Worm (Caenorhabditis elegans) whole organism, L1 larva: ENCODE measurements around the gene F07F6.8.
A peak's percentile ranks its signal among the peaks of the same experiment; 100 is the strongest.

Experiments used
- C34B4.2 ChIP-seq: sonication (generic microtip); optimal IDR thresholded peaks from 2 replicates; lab custom pipeline; 2017; ENCODE audit warnings: mild to moderate bottlenecking, missing genetic modification characterization, missing compliant biosample characterization
- alr-1 ChIP-seq: fragments of 200-800 bp; sonication (Bioruptor generic); optimal IDR thresholded peaks from 2 replicates; lab custom pipeline; 2018; ENCODE audit warnings: borderline replicate concordance, mild to moderate bottlenecking, missing genetic modification characterization, missing compliant biosample characterization
- aly-2 ChIP-seq: fragments of 150-350 bp; optimal IDR thresholded peaks from 2 replicates; lab custom pipeline; 2014; ENCODE audit warnings: missing biosample characterization, missing genetic modification characterization
- ama-1 ChIP-seq: fragments of 150-350 bp; optimal IDR thresholded peaks from 2 replicates; lab custom pipeline; 2014
- blmp-1 ChIP-seq: fragments of 150-350 bp; optimal IDR thresholded peaks from 2 replicates; lab custom pipeline; 2014; ENCODE audit warnings: missing biosample characterization, missing genetic modification characterization
- ceh-8 ChIP-seq: fragments of 200-800 bp; sonication (Bioruptor generic); optimal IDR thresholded peaks from 2 replicates; lab custom pipeline; 2018; ENCODE audit warnings: mild to moderate bottlenecking, missing genetic modification characterization, moderate library complexity, missing compliant biosample characterization
- ceh-88 ChIP-seq: fragments of 200-800 bp; sonication (Bioruptor generic); IDR thresholded peaks from 2 replicates; pipeline ENCODE4 v1.3.6; 2022; ENCODE audit warnings: missing genetic modification characterization, missing compliant biosample characterization
- ceh-90 ChIP-seq: sonication (generic microtip); optimal IDR thresholded peaks from 2 replicates; lab custom pipeline; 2016; ENCODE audit warnings: missing genetic modification characterization, missing compliant biosample characterization
- ces-1 ChIP-seq: fragments of 150-350 bp; optimal IDR thresholded peaks from 2 replicates; lab custom pipeline; 2014; ENCODE audit warnings: missing biosample characterization, missing genetic modification reagents, missing genetic modification characterization
- dsc-1 ChIP-seq: sonication (generic microtip); optimal IDR thresholded peaks from 2 replicates; lab custom pipeline; 2016; ENCODE audit warnings: mild to moderate bottlenecking, missing genetic modification characterization, missing compliant biosample characterization
- efl-1 ChIP-seq, 4 experiments: fragments of 150-350 bp; optimal IDR thresholded peaks in 3 of 4; peaks in 1 of 4; 1 replicate in 1 of 4; 2 replicates in 3 of 4; lab custom pipeline; 2014; ENCODE audit warnings: missing biosample characterization in 2 of 4, missing genetic modification characterization in 2 of 4, missing genetic modification reagents in 2 of 4
- egl-13 ChIP-seq: sonication (generic microtip); optimal IDR thresholded peaks from 2 replicates; lab custom pipeline; 2016; ENCODE audit warnings: missing genotype, missing genetic modification reagents, missing genetic modification characterization, missing compliant biosample characterization
- egl-27 ChIP-seq, 2 experiments: fragments of 150-350 bp in 1 of 2; sonication (generic microtip); optimal IDR thresholded peaks; 3 replicates each; lab custom pipeline; 2017 to 2018; ENCODE audit warnings: missing biosample characterization in 2 of 2, missing genetic modification characterization in 2 of 2, missing genetic modification reagents in 2 of 2
- ets-5 ChIP-seq: fragments of 200-800 bp; sonication (Bioruptor generic); IDR thresholded peaks from 2 replicates; pipeline ENCODE4 v1.3.6; 2022; ENCODE audit warnings: missing genetic modification characterization, missing compliant biosample characterization
- fkh-10 ChIP-seq: sonication (generic microtip); optimal IDR thresholded peaks from 2 replicates; lab custom pipeline; 2017; ENCODE audit warnings: missing biosample characterization, missing genetic modification reagents, missing genetic modification characterization
- fkh-8 ChIP-seq: sonication (generic microtip); optimal IDR thresholded peaks from 2 replicates; lab custom pipeline; 2016; ENCODE audit warnings: mild to moderate bottlenecking, missing genetic modification characterization, missing compliant biosample characterization
- fos-1 ChIP-seq: fragments of 150-350 bp; optimal IDR thresholded peaks from 2 replicates; lab custom pipeline; 2014; ENCODE audit warnings: missing biosample characterization, missing genetic modification characterization
- grh-1 ChIP-seq: fragments of 200-800 bp; sonication (Bioruptor generic); IDR thresholded peaks from 2 replicates; pipeline ENCODE4 v1.3.6; 2022; ENCODE audit warnings: missing genetic modification reagents, missing genetic modification characterization, missing compliant biosample characterization
- hlh-17 ChIP-seq: fragments of 200-800 bp; sonication (Bioruptor generic); optimal IDR thresholded peaks from 2 replicates; lab custom pipeline; 2018; ENCODE audit warnings: missing genetic modification characterization, mild to moderate bottlenecking, missing compliant biosample characterization, moderate library complexity, borderline replicate concordance
- irx-1 ChIP-seq: sonication (generic microtip); optimal IDR thresholded peaks from 2 replicates; lab custom pipeline; 2016; ENCODE audit warnings: missing genetic modification characterization, missing compliant biosample characterization
- isw-1 ChIP-seq: fragments of 200-800 bp; sonication (Bioruptor generic); IDR thresholded peaks from 2 replicates; pipeline ENCODE4 v1.3.6; 2022; ENCODE audit warnings: missing genetic modification characterization, missing compliant biosample characterization
- lin-14 ChIP-seq: fragments of 200-800 bp; sonication (Bioruptor generic); optimal IDR thresholded peaks from 2 replicates; lab custom pipeline; 2018; ENCODE audit warnings: mild to moderate bottlenecking, missing genetic modification characterization, moderate library complexity, missing compliant biosample characterization
- lin-15B ChIP-seq: fragments of 150-350 bp; sonication (generic microtip); optimal IDR thresholded peaks from 3 replicates; lab custom pipeline; 2014; ENCODE audit warnings: missing biosample characterization, missing genetic modification characterization
- lin-39 ChIP-seq: fragments of 150-350 bp; optimal IDR thresholded peaks from 2 replicates; lab custom pipeline; 2014; ENCODE audit warnings: missing biosample characterization, missing genetic modification reagents, missing genetic modification characterization
- lir-3 ChIP-seq: sonication (generic microtip); optimal IDR thresholded peaks from 2 replicates; lab custom pipeline; 2016; ENCODE audit warnings: mild to moderate bottlenecking, missing genetic modification characterization, moderate library complexity, missing compliant biosample characterization; ENCODE audit not compliant: poor library complexity
- lsy-2 ChIP-seq, 2 experiments: fragments of 150-350 bp; optimal IDR thresholded peaks; 2 replicates each; lab custom pipeline; 2014; ENCODE audit warnings: missing biosample characterization in 2 of 2, missing genetic modification characterization in 2 of 2
- mdl-1 ChIP-seq, 2 experiments: fragments of 150-350 bp; optimal IDR thresholded peaks; 2 replicates each; lab custom pipeline; 2014 to 2017; ENCODE audit warnings: missing biosample characterization in 2 of 2, missing genetic modification characterization in 2 of 2, inconsistent platforms in 1 of 2
- mef-2 ChIP-seq: fragments of 150-350 bp; optimal IDR thresholded peaks from 2 replicates; lab custom pipeline; 2014; ENCODE audit warnings: missing biosample characterization, missing genetic modification characterization
- nhr-11 ChIP-seq: fragments of 150-350 bp; optimal IDR thresholded peaks from 2 replicates; lab custom pipeline; 2014; ENCODE audit warnings: missing biosample characterization, missing genetic modification characterization
- nhr-12 ChIP-seq: sonication (generic microtip); optimal IDR thresholded peaks from 2 replicates; lab custom pipeline; 2017; ENCODE audit warnings: missing biosample characterization, missing genetic modification characterization
- nhr-237 ChIP-seq: fragments of 150-350 bp; optimal IDR thresholded peaks from 2 replicates; lab custom pipeline; 2014; ENCODE audit warnings: missing biosample characterization, missing genetic modification characterization
- nhr-28 ChIP-seq: fragments of 150-350 bp; optimal IDR thresholded peaks from 2 replicates; lab custom pipeline; 2014; ENCODE audit warnings: missing biosample characterization, missing genetic modification characterization
- nhr-47 ChIP-seq: sonication (generic microtip); optimal IDR thresholded peaks from 2 replicates; lab custom pipeline; 2016; ENCODE audit warnings: mild to moderate bottlenecking, missing genetic modification characterization, moderate library complexity, missing compliant biosample characterization
- nhr-77 ChIP-seq: fragments of 150-350 bp; optimal IDR thresholded peaks from 2 replicates; lab custom pipeline; 2014; ENCODE audit warnings: missing biosample characterization, missing genetic modification characterization
- nhr-85 ChIP-seq: sonication (generic microtip); peaks from one replicate; lab custom pipeline; 2016; ENCODE audit warnings: missing genetic modification characterization, inconsistent platforms, missing compliant biosample characterization
- nhr-90 ChIP-seq: sonication (generic microtip); optimal IDR thresholded peaks from 2 replicates; lab custom pipeline; 2016; ENCODE audit warnings: mild to moderate bottlenecking, missing genetic modification characterization, missing compliant biosample characterization; ENCODE audit not compliant: poor library complexity
- pag-3 ChIP-seq: sonication (generic microtip); optimal IDR thresholded peaks from 2 replicates; lab custom pipeline; 2017; ENCODE audit warnings: missing genetic modification characterization, mild to moderate bottlenecking, missing compliant biosample characterization, antibody characterized with exemption, borderline replicate concordance; ENCODE audit not compliant: insufficient read depth
- pax-3 ChIP-seq: fragments of 200-800 bp; sonication (Bioruptor generic); optimal IDR thresholded peaks from 2 replicates; lab custom pipeline; 2018; ENCODE audit warnings: mild to moderate bottlenecking, missing genetic modification characterization, moderate library complexity, missing compliant biosample characterization
- pqm-1 ChIP-seq: sonication (generic microtip); optimal IDR thresholded peaks from 3 replicates; lab custom pipeline; 2017; ENCODE audit warnings: missing biosample characterization, missing genetic modification characterization
- rnt-1 ChIP-seq: sonication (generic microtip); optimal IDR thresholded peaks from 2 replicates; lab custom pipeline; 2016; ENCODE audit warnings: mild to moderate bottlenecking, missing genetic modification characterization, moderate library complexity, missing compliant biosample characterization
- skn-1 ChIP-seq: fragments of 150-350 bp; optimal IDR thresholded peaks from 2 replicates; lab custom pipeline; 2014; ENCODE audit warnings: missing biosample characterization, missing genetic modification characterization
- sup-37 ChIP-seq: fragments of 200-800 bp; sonication (Bioruptor generic); optimal IDR thresholded peaks from 2 replicates; lab custom pipeline; 2018; ENCODE audit warnings: mild to moderate bottlenecking, missing genetic modification characterization, missing compliant biosample characterization
- tbx-2 ChIP-seq: sonication (generic microtip); optimal IDR thresholded peaks from 2 replicates; lab custom pipeline; 2016; ENCODE audit warnings: missing genetic modification characterization, missing compliant biosample characterization
- unc-130 ChIP-seq: fragments of 150-350 bp; optimal IDR thresholded peaks from 2 replicates; lab custom pipeline; 2017; ENCODE audit warnings: missing biosample characterization, missing genetic modification characterization, inconsistent platforms
- unc-86 ChIP-seq: sonication (generic microtip); optimal IDR thresholded peaks from 2 replicates; lab custom pipeline; 2016; ENCODE audit warnings: missing genetic modification characterization, missing compliant biosample characterization
- vab-15 ChIP-seq: sonication (generic microtip); optimal IDR thresholded peaks from 2 replicates; lab custom pipeline; 2017; ENCODE audit warnings: missing genotype, mild to moderate bottlenecking, missing genetic modification characterization, missing compliant biosample characterization
- xbp-1 ChIP-seq: sonication (generic microtip); optimal IDR thresholded peaks from 2 replicates; lab custom pipeline; 2016; ENCODE audit warnings: missing genetic modification characterization, missing compliant biosample characterization
- ztf-11 ChIP-seq, 2 experiments: sonication (generic microtip); optimal IDR thresholded peaks; 2 replicates each; lab custom pipeline; 2016 to 2017; ENCODE audit warnings: missing genetic modification characterization in 2 of 2, missing biosample characterization in 1 of 2, missing compliant biosample characterization in 1 of 2

Gene F07F6.8

ce11 chrII:5429522-5430257 is 4.2 kb upstream of the F07F6.8 start, which contains the start of the genes F07F6.4 and F07F6.2 (continued):
- TF ChIP-seq nhr-237 (no peak), nhr-47 (tag; lab: Kevin White, UChicago) (peak; percentile 2), nhr-77 (tag; lab: Kevin White, UChicago) (no peak), ces-1 (GFP tag; lab: Kevin White, UChicago) (no peak), lsy-2 (tag; optimal IDR thresholded peaks at IDR 0.05; lab: Kevin White, UChicago) (peak in 1 of 2 experiments; percentile 15), nhr-12 (tag; lab: Kevin White, UChicago) (no peak), ceh-90 (tag; lab: Kevin White, UChicago) (no peak), sup-37 (GFP tag; lab: Kevin White, UChicago) (no peak), mdl-1 (tag; optimal IDR thresholded peaks at IDR 0.05; lab: Kevin White, UChicago) (no peak), mef-2 (tag; lab: Kevin White, UChicago) (no peak), tbx-2 (tag; lab: Kevin White, UChicago) (no peak), xbp-1 (tag; lab: Kevin White, UChicago) (peak; percentile 68), ets-5 (GFP tag; lab: Robert Waterston, UW) (no peak), nhr-85 (tag; lab: Kevin White, UChicago) (no peak), pag-3 (no peak), ama-1 (no peak), ceh-88 (no peak), blmp-1 (tag; lab: Kevin White, UChicago) (peak; percentile 34), unc-86 (tag; lab: Kevin White, UChicago) (no peak), egl-27 (tag; optimal IDR thresholded peaks at IDR 0.05; lab: Kevin White, UChicago) (no peak), irx-1 (tag; lab: Kevin White, UChicago) (no peak), lin-14 (GFP tag; lab: Kevin White, UChicago) (no peak), lin-15B (no peak), egl-13 (no peak), aly-2 (tag; lab: Kevin White, UChicago) (no peak), fkh-8 (tag; lab: Kevin White, UChicago) (no peak), pqm-1 (no peak), lin-39 (tag; lab: Kevin White, UChicago) (no peak), pax-3 (tag; lab: Kevin White, UChicago) (no peak), C34B4.2 (tag; lab: Kevin White, UChicago) (no peak), unc-130 (tag; lab: Kevin White, UChicago) (peak; percentile 53), ztf-11 (tag; optimal IDR thresholded peaks at IDR 0.05; lab: Kevin White, UChicago) (no peak), vab-15 (no peak), fos-1 (tag; lab: Kevin White, UChicago) (no peak), rnt-1 (tag; lab: Kevin White, UChicago) (peak; percentile 20)

DNA sequence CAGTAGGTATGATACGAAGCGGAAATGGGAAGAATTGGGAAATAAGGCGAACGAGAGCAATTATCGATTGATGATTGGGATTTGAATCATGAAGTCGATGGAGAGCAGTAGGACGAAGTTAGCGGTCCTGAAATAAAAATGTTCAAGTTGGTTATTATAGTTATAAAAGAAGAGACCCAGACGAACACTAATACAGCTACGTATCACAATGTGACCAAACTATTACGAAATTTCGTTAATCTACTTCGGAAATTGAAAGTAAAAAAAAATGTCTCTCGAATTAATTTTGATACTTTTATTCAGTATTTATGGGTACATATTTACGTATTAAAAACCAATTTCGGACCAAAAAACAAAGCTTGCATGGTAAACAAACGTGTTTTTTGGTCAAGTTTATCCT is 937 bp upstream of the F07F6.8 start:
- TF ChIP-seq hlh-17 (no peak), nhr-85 (tag; lab: Kevin White, UChicago) (peak; percentile 12)
- TF ChIP-seq, all 84 proteins: peak for 1

DNA sequence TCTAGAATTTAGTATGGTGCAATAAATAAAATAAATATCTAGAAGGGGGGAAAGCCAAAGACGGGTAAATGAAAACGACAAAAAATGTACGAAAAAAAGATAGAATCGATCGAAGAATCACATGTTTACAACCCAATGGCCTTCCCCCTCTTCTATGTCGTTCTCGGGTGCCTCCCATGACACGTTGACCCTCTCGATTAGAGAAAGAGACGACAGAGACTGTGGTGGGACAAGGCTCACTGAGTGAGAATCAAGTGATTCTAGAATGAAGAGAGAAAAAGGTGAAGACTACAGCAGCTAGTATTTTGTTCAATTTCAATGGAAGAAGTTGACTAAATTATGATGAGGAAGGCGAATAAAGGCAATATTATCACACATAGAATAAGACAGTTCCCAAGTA is 521 bp upstream of the F07F6.8 start:
- TF ChIP-seq nhr-11 (tag; lab: Kevin White, UChicago): no peak
- peak; percentile 85 for TF ChIP-seq lin-14 (GFP tag; lab: Kevin White, UChicago)
- TF ChIP-seq lir-3 (tag; lab: Kevin White, UChicago): peak; percentile 12
- TF ChIP-seq tbx-2 (tag; lab: Kevin White, UChicago): no peak
- no peak for TF ChIP-seq nhr-237
- TF ChIP-seq skn-1 (tag; lab: Kevin White, UChicago): peak; percentile 17
- TF ChIP-seq nhr-90 (tag; lab: Kevin White, UChicago): peak; percentile 17
- no peak for TF ChIP-seq ces-1 (GFP tag; lab: Kevin White, UChicago)
- no peak for TF ChIP-seq irx-1 (tag; lab: Kevin White, UChicago)
- no peak for TF ChIP-seq isw-1
- TF ChIP-seq vab-15: no peak
- TF ChIP-seq nhr-85 (tag; lab: Kevin White, UChicago): peak; percentile 79
- peak; percentile 19 for TF ChIP-seq xbp-1 (tag; lab: Kevin White, UChicago)
- no peak for TF ChIP-seq alr-1 (tag; lab: Kevin White, UChicago)
- TF ChIP-seq fkh-10 (GFP tag; lab: Kevin White, UChicago): no peak
- peak; percentile 45 to 55 for TF ChIP-seq efl-1 (optimal IDR thresholded peaks at IDR 0.05; lab: Kevin White, UChicago)
- TF ChIP-seq efl-1 (GFP tag; optimal IDR thresholded peaks at IDR 0.05 in 1 of 2; lab: Kevin White, UChicago): peak; percentile 45 to 89
- TF ChIP-seq nhr-47 (tag; lab: Kevin White, UChicago): peak; percentile 45
- no peak for TF ChIP-seq nhr-28 (tag; lab: Kevin White, UChicago)
- no peak for TF ChIP-seq aly-2 (tag; lab: Kevin White, UChicago)
- TF ChIP-seq ceh-8: no peak
- no peak for TF ChIP-seq grh-1 (GFP tag; lab: Robert Waterston, UW)
- TF ChIP-seq dsc-1 (tag; lab: Kevin White, UChicago): no peak
